ENCODE assay signal across 3 fruit fly cellular contexts in genomic region chr3L:18810469-18810868, dm6.
TF ChIP-seq lines count a peak whose summit lies in the region.

No protein-coding gene starts in this region.

- no peak for TF ChIP-seq CTCF in whole organism, embryonic (GFP tag; optimal IDR thresholded peaks at IDR 0.05; lab: Kevin White, UChicago)

TF ChIP-seq in whole organism, adult, 20 proteins besides CTCF, POLR2A, EP300 and RAD21:
- no peak for TF ChIP-seq cnc (optimal IDR thresholded peaks at IDR 0.05; lab: Kevin White, UChicago)
- TF ChIP-seq CG33017 (tag; optimal IDR thresholded peaks at IDR 0.05; lab: Kevin White, UChicago), result peak; percentile 36
- TF ChIP-seq kay (GFP tag; lab: Kevin White, UChicago; ENCODE audit: borderline replicate concordance), result peak; percentile 75
- no peak for TF ChIP-seq ovo (GFP tag; optimal IDR thresholded peaks at IDR 0.05; lab: Kevin White, UChicago)
- TF ChIP-seq cic (GFP tag; optimal IDR thresholded peaks at IDR 0.05; lab: Kevin White, UChicago), result peak; percentile 71
- peak; percentile 16 for TF ChIP-seq CG12768 (GFP tag; optimal IDR thresholded peaks at IDR 0.05; lab: Kevin White, UChicago)
- no peak for TF ChIP-seq CG7101 (tag; optimal IDR thresholded peaks at IDR 0.05; lab: Kevin White, UChicago)

TF ChIP-seq in whole organism, embryonic, 481 proteins besides CTCF, POLR2A, EP300 and RAD21:
- peak; percentile 40 for TF ChIP-seq sd (tag; optimal IDR thresholded peaks at IDR 0.05; lab: Kevin White, UChicago)
- TF ChIP-seq cwo (GFP tag; optimal IDR thresholded peaks at IDR 0.05; lab: Kevin White, UChicago), result peak; percentile 88
- peak; percentile 52 for TF ChIP-seq exex (tag; optimal IDR thresholded peaks at IDR 0.05; lab: Kevin White, UChicago)
- TF ChIP-seq nerfin-2 (GFP tag; IDR thresholded peaks at IDR 0.05; lab: Robert Waterston, UW; ENCODE audit: partially characterized antibody), result no peak
- TF ChIP-seq CG13424 (tag; optimal IDR thresholded peaks at IDR 0.05; lab: Kevin White, UChicago), result no peak
- TF ChIP-seq onecut (GFP tag; IDR thresholded peaks at IDR 0.05; lab: Robert Waterston, UW), result no peak
- peak; percentile 8 for TF ChIP-seq sug (tag; optimal IDR thresholded peaks at IDR 0.05; lab: Kevin White, UChicago)

TF ChIP-seq in whole organism, prepupa, 60 proteins besides CTCF, POLR2A, EP300 and RAD21:
- no peak for TF ChIP-seq dac (GFP tag; optimal IDR thresholded peaks at IDR 0.05; lab: Kevin White, UChicago)
- no peak for TF ChIP-seq OdsH (GFP tag; optimal IDR thresholded peaks at IDR 0.05; lab: Kevin White, UChicago)
- TF ChIP-seq topi (GFP tag; optimal IDR thresholded peaks at IDR 0.05; lab: Kevin White, UChicago), result no peak
- no peak for TF ChIP-seq fd85E (GFP tag; optimal IDR thresholded peaks at IDR 0.05; lab: Kevin White, UChicago)
- peak; percentile 16 for TF ChIP-seq fkh (GFP tag; optimal IDR thresholded peaks at IDR 0.05; lab: Kevin White, UChicago)
- TF ChIP-seq salr (GFP tag; optimal IDR thresholded peaks at IDR 0.05; lab: Kevin White, UChicago), result no peak
- TF ChIP-seq ss (GFP tag; optimal IDR thresholded peaks at IDR 0.05; lab: Kevin White, UChicago), result no peak
